Fruit fly (Drosophila melanogaster): ENCODE data around the gene CG11076.
A peak's percentile ranks its signal among the peaks of the same experiment; 100 is the strongest.

Gene CG11076

dm6 chr4:982791-983407, 48.7 kb downstream of the CG11076 start (continued):
- no peak; the same call in 1 of the 2 replicates for TF ChIP-seq ap (GFP tag; IDR thresholded peaks at IDR 0.05)
- TF ChIP-seq CG4360 (GFP tag; IDR thresholded peaks at IDR 0.05), result 0 out of 2 replicates have a peak, but pooled peaks have one; percentile 18
- TF ChIP-seq CG8944 (GFP tag; optimal IDR thresholded peaks at IDR 0.05), result peak; percentile 64
- no peak for TF ChIP-seq CG3847 (GFP tag; IDR thresholded peaks at IDR 0.05)
- no peak for TF ChIP-seq CG6791 (GFP tag; IDR thresholded peaks at IDR 0.05; ENCODE audit: partially characterized antibody)
- TF ChIP-seq ara (GFP tag; IDR thresholded peaks at IDR 0.05), result no peak; the same call in 1 of the 2 replicates
- peak; percentile 62 for TF ChIP-seq CG9437 (GFP tag; optimal IDR thresholded peaks at IDR 0.05)
- no peak for TF ChIP-seq CG14860 (GFP tag; IDR thresholded peaks at IDR 0.05; ENCODE audit: partially characterized antibody)
- TF ChIP-seq tap (tag; optimal IDR thresholded peaks at IDR 0.05), result peak; percentile 71
- peak; percentile 39 for TF ChIP-seq btn (GFP tag; optimal IDR thresholded peaks at IDR 0.05)
- TF ChIP-seq CG30431 (GFP tag; optimal IDR thresholded peaks at IDR 0.05), result no peak
- no peak for TF ChIP-seq prd (optimal IDR thresholded peaks at IDR 0.05)
- TF ChIP-seq prd (GFP tag; IDR thresholded peaks at IDR 0.05), result peak; percentile 89; the same call in 1 of the 3 replicates
- peak; percentile 42 for TF ChIP-seq Vsx1 (GFP tag; optimal IDR thresholded peaks at IDR 0.05)
- TF ChIP-seq phol (tag; optimal IDR thresholded peaks at IDR 0.05), result peak; percentile 78
- TF ChIP-seq caup (GFP tag; optimal IDR thresholded peaks at IDR 0.05; ENCODE audit: severe bottlenecking), result peak; percentile 60
- TF ChIP-seq zfh1 (GFP tag; IDR thresholded peaks at IDR 0.05), result peak; percentile 83
- TF ChIP-seq Scr (GFP tag; IDR thresholded peaks at IDR 0.05; ENCODE audit: partially characterized antibody), result no peak
- peak; percentile 69 for TF ChIP-seq CG18764 (GFP tag; optimal IDR thresholded peaks at IDR 0.05)
- peak; percentile 70 for TF ChIP-seq repo (GFP tag; optimal IDR thresholded peaks at IDR 0.05)
- TF ChIP-seq E2f1 (GFP tag; IDR thresholded peaks at IDR 0.05), result peak; percentile 81
- TF ChIP-seq ind (GFP tag; optimal IDR thresholded peaks at IDR 0.05), result peak; percentile 66
- TF ChIP-seq schlank (tag; optimal IDR thresholded peaks at IDR 0.05), result peak; percentile 16
- no peak for TF ChIP-seq slbo (GFP tag; IDR thresholded peaks at IDR 0.05)
- peak; percentile 25 for TF ChIP-seq p53 (GFP tag; optimal IDR thresholded peaks at IDR 0.05)
- no peak for TF ChIP-seq yki (optimal IDR thresholded peaks at IDR 0.05)
- TF ChIP-seq CG10267 (tag; optimal IDR thresholded peaks at IDR 0.05), result peak; percentile 78
- no peak for TF ChIP-seq br (optimal IDR thresholded peaks at IDR 0.05)
- TF ChIP-seq amos (GFP tag; IDR thresholded peaks at IDR 0.05; ENCODE audit: partially characterized antibody), result no peak
- no peak for TF ChIP-seq HLH4C (GFP tag; IDR thresholded peaks at IDR 0.05; ENCODE audit: partially characterized antibody)
- TF ChIP-seq kah (GFP tag; optimal IDR thresholded peaks at IDR 0.05), result no peak
- TF ChIP-seq CG13894 (tag; optimal IDR thresholded peaks at IDR 0.05), result peak; percentile 38
- TF ChIP-seq usp (GFP tag; optimal IDR thresholded peaks at IDR 0.05), result no peak
- TF ChIP-seq org-1 (GFP tag; optimal IDR thresholded peaks at IDR 0.05), result peak; percentile 73
- TF ChIP-seq onecut (GFP tag; IDR thresholded peaks at IDR 0.05), result peak; percentile 77
- peak; percentile 84 for TF ChIP-seq gce (GFP tag; IDR thresholded peaks at IDR 0.05)
- peak; percentile 81 for TF ChIP-seq zf30C (GFP tag; optimal IDR thresholded peaks at IDR 0.05)
- TF ChIP-seq knrl (GFP tag; IDR thresholded peaks at IDR 0.05; ENCODE audit: partially characterized antibody), result no peak
- TF ChIP-seq row (GFP tag; IDR thresholded peaks at IDR 0.05), result peak; percentile 89
- TF ChIP-seq CG11398 (GFP tag; optimal IDR thresholded peaks at IDR 0.05), result peak; percentile 59
- peak; percentile 71 for TF ChIP-seq fd96Cb (tag; optimal IDR thresholded peaks at IDR 0.05)
- peak; percentile 51 for TF ChIP-seq nau (GFP tag; optimal IDR thresholded peaks at IDR 0.05)
- no peak for TF ChIP-seq exex (tag; optimal IDR thresholded peaks at IDR 0.05)
- peak; percentile 10 for TF ChIP-seq CG12236 (GFP tag; optimal IDR thresholded peaks at IDR 0.05)
- TF ChIP-seq Dll (GFP tag; IDR thresholded peaks at IDR 0.05; ENCODE audit: partially characterized antibody), result 0 out of 4 replicates have a peak, but pooled peaks have one; percentile 12
- TF ChIP-seq fd102C (GFP tag; optimal IDR thresholded peaks at IDR 0.05), result no peak
- peak; percentile 52; the same call in 2 of the 4 replicates for TF ChIP-seq Gug (GFP tag; IDR thresholded peaks at IDR 0.05)
- no peak; the same call in 2 of the 3 replicates for TF ChIP-seq CG11093 (GFP tag; IDR thresholded peaks at IDR 0.05)
- TF ChIP-seq so (GFP tag; IDR thresholded peaks at IDR 0.05), result no peak
- TF ChIP-seq CG6175 (GFP tag; IDR thresholded peaks at IDR 0.05), result no peak
- peak; percentile 77; the same call in 1 of the 3 replicates for TF ChIP-seq CG2199 (GFP tag; IDR thresholded peaks at IDR 0.05)

All from whole organism, embryonic.